Fruit fly (Drosophila melanogaster) whole organism, wandering third instar larva: Measurements from ENCODE around the gene CG5181.

Source experiments
- Abd-B ChIP-seq: fragments of >200 bp; optimal IDR thresholded peaks from 2 replicates; lab custom pipeline; 2017; ENCODE audit warnings: missing biosample characterization, missing genetic modification characterization
- CG32264 ChIP-seq: fragments of 200-800 bp; sonication (Bioruptor generic); optimal IDR thresholded peaks from 2 replicates; lab custom pipeline; 2016; ENCODE audit warnings: missing biosample characterization, missing genetic modification characterization
- CG9705 ChIP-seq: fragments of 200-800 bp; sonication (Bioruptor generic); optimal IDR thresholded peaks from 2 replicates; lab custom pipeline; 2018; ENCODE audit warnings: missing biosample characterization, mild to moderate bottlenecking, missing genetic modification characterization
- Dfd ChIP-seq: fragments of >200 bp; optimal IDR thresholded peaks from 2 replicates; lab custom pipeline; 2017; ENCODE audit warnings: missing biosample characterization, missing genetic modification characterization
- Dif ChIP-seq: fragments of 200-275, 200-300 bp; sonication (Bioruptor generic); optimal IDR thresholded peaks from 2 replicates; lab custom pipeline; 2018; ENCODE audit warnings: missing biosample characterization, missing genetic modification characterization; ENCODE audit not compliant: partially characterized antibody
- GATAd ChIP-seq: sonication (Bioruptor generic); optimal IDR thresholded peaks from 2 replicates; lab custom pipeline; 2016; ENCODE audit warnings: missing biosample characterization, missing genetic modification characterization
- HLH106 ChIP-seq: fragments of 200-800 bp; optimal IDR thresholded peaks from 3 replicates; lab custom pipeline; 2019; ENCODE audit warnings: missing biosample characterization, mild to moderate bottlenecking, missing genetic modification characterization, moderate library complexity
- Hr78 ChIP-seq: fragments of >200 bp; optimal IDR thresholded peaks from 2 replicates; lab custom pipeline; 2017; ENCODE audit warnings: missing biosample characterization, missing genetic modification characterization
- Hr83 ChIP-seq: fragments of 200-300 bp; sonication (Bioruptor generic); optimal IDR thresholded peaks from 2 replicates; lab custom pipeline; 2016; ENCODE audit warnings: missing biosample characterization, mild to moderate bottlenecking, missing genetic modification characterization, moderate library complexity; ENCODE audit not compliant: poor library complexity, severe bottlenecking
- Jra ChIP-seq: sonication (Bioruptor generic); optimal IDR thresholded peaks from 2 replicates; lab custom pipeline; 2016; ENCODE audit warnings: missing biosample characterization, missing genetic modification characterization
- Mio ChIP-seq: sonication (Bioruptor generic); optimal IDR thresholded peaks from 2 replicates; lab custom pipeline; 2016; ENCODE audit warnings: missing biosample characterization, missing genetic modification characterization
- OdsH ChIP-seq: fragments of 200-800 bp; sonication (Bioruptor generic); optimal IDR thresholded peaks from 2 replicates; lab custom pipeline; 2016; ENCODE audit warnings: missing biosample characterization, mild to moderate bottlenecking, missing genetic modification characterization
- Rel ChIP-seq, 2 experiments: fragments of 200-800 bp; sonication (Bioruptor generic) in 1 of 2; optimal IDR thresholded peaks; 2 replicates in 1 of 2; 3 replicates in 1 of 2; lab custom pipeline; 2016 to 2019; ENCODE audit warnings: mild to moderate bottlenecking in 2 of 2, missing biosample characterization in 2 of 2, missing genetic modification characterization in 2 of 2, moderate library complexity in 1 of 2
- Sp1 ChIP-seq: fragments of 200-800 bp; sonication (Bioruptor generic); optimal IDR thresholded peaks from 3 replicates; lab custom pipeline; 2019; ENCODE audit warnings: missing biosample characterization, mild to moderate bottlenecking, missing genetic modification characterization, moderate library complexity
- Vsx2 ChIP-seq: fragments of 200-300, 225-300 bp; sonication (Bioruptor generic); optimal IDR thresholded peaks from 2 replicates; lab custom pipeline; 2018; ENCODE audit warnings: missing biosample characterization, missing genetic modification characterization; ENCODE audit not compliant: partially characterized antibody
- br ChIP-seq: fragments of 200-800 bp; sonication (Bioruptor generic); optimal IDR thresholded peaks from 2 replicates; lab custom pipeline; 2016; ENCODE audit warnings: missing biosample characterization, missing genetic modification characterization
- brk ChIP-seq: fragments of 200-800 bp; sonication (Bioruptor generic); optimal IDR thresholded peaks from 2 replicates; lab custom pipeline; 2016; ENCODE audit warnings: missing biosample characterization, mild to moderate bottlenecking, missing genetic modification characterization
- dl ChIP-seq, 2 experiments: fragments of 175-275, 200-275 bp in 1 of 2; fragments of 200-275 bp in 1 of 2; sonication (Bioruptor generic); optimal IDR thresholded peaks; lab custom pipeline; 2018; ENCODE audit warnings: mild to moderate bottlenecking in 2 of 2, missing biosample characterization in 2 of 2, missing genetic modification characterization in 2 of 2, moderate library complexity in 2 of 2; ENCODE audit not compliant: partially characterized antibody in 2 of 2, insufficient read depth in 1 of 2
- dsf ChIP-seq: sonication (Bioruptor generic); optimal IDR thresholded peaks from 2 replicates; lab custom pipeline; 2016; ENCODE audit warnings: missing biosample characterization, missing genetic modification characterization, borderline replicate concordance
- ey ChIP-seq: fragments of 200-800 bp; sonication (Bioruptor generic); optimal IDR thresholded peaks from 2 replicates; lab custom pipeline; 2016; ENCODE audit warnings: missing biosample characterization, missing genetic modification characterization
- foxo ChIP-seq, 2 experiments: fragments of 200-800 bp; sonication (Bioruptor generic); optimal IDR thresholded peaks; 2 replicates in 1 of 2; 3 replicates in 1 of 2; lab custom pipeline; 2016 to 2017; ENCODE audit warnings: missing biosample characterization in 2 of 2, missing genetic modification characterization in 2 of 2
- fru ChIP-seq: fragments of 200-800 bp; sonication (Bioruptor generic); optimal IDR thresholded peaks from 3 replicates; lab custom pipeline; 2016; ENCODE audit warnings: missing biosample characterization, mild to moderate bottlenecking, missing genetic modification characterization
- h ChIP-seq: fragments of 200-800 bp; sonication (Bioruptor generic); optimal IDR thresholded peaks from 3 replicates; lab custom pipeline; 2016; ENCODE audit warnings: missing biosample characterization, mild to moderate bottlenecking, missing genetic modification characterization
- jim ChIP-seq: fragments of 175-275, 200-325 bp; sonication (Bioruptor generic); optimal IDR thresholded peaks from 2 replicates; lab custom pipeline; 2016; ENCODE audit warnings: missing biosample characterization, mild to moderate bottlenecking, missing genetic modification characterization
- lola ChIP-seq: fragments of >200 bp; optimal IDR thresholded peaks from 2 replicates; lab custom pipeline; 2017; ENCODE audit warnings: missing biosample characterization, missing genetic modification characterization
- pan ChIP-seq: fragments of >200 bp; optimal IDR thresholded peaks from 2 replicates; lab custom pipeline; 2017
- psq ChIP-seq: fragments of 200-800 bp; sonication (Bioruptor generic); optimal IDR thresholded peaks from 3 replicates; lab custom pipeline; 2017; ENCODE audit warnings: missing biosample characterization, mild to moderate bottlenecking, missing genetic modification characterization, moderate library complexity
- rgr ChIP-seq: fragments of 200-800 bp; sonication (Bioruptor generic); optimal IDR thresholded peaks from 3 replicates; lab custom pipeline; 2016; ENCODE audit warnings: missing biosample characterization, mild to moderate bottlenecking, missing genetic modification characterization
- sage ChIP-seq: fragments of 200-800 bp; sonication (Bioruptor generic); optimal IDR thresholded peaks from 2 replicates; lab custom pipeline; 2016; ENCODE audit warnings: missing biosample characterization, mild to moderate bottlenecking, missing genetic modification characterization
- sv ChIP-seq: fragments of 200-800 bp; sonication (Bioruptor generic); optimal IDR thresholded peaks from 3 replicates; lab custom pipeline; 2016; ENCODE audit warnings: missing biosample characterization, missing genetic modification characterization
- tai ChIP-seq: sonication (Bioruptor generic); optimal IDR thresholded peaks from 2 replicates; lab custom pipeline; 2016; ENCODE audit warnings: missing biosample characterization, missing genetic modification characterization
- usp ChIP-seq: fragments of >200 bp; optimal IDR thresholded peaks from 2 replicates; lab custom pipeline; 2017; ENCODE audit warnings: missing biosample characterization, missing genetic modification characterization

CG5181 gene

DNA sequence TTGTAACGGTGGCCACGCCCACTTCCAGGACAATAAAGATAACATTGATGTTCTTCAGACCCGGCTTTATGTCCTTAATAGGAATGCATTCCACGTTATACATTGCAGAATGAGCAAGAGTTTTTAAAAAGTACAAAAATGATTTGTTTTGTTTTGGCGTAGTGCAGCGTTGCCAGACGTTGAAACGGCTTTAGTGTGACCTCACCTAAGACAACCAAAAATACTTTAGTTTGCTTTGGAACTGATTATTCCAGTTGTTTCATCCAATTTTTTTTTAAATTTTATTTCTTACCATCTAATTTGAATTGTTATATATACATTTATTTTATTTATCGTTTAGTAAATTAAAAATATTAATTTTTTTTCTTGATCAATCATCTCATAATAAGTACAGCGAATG, at the start of gene CG5181:
CG5181 (minus strand) TSS at position 208 of the 400 bp plus-strand sequence.
- TF ChIP-seq dsf (GFP tag; lab: Kevin White, UChicago) (no peak), usp (GFP tag; lab: Kevin White, UChicago) (no peak), tai (GFP tag; lab: Kevin White, UChicago) (no peak), lola (GFP tag; lab: Kevin White, UChicago) (no peak), Mio (no peak), jim (GFP tag; lab: Kevin White, UChicago) (no peak), br (no peak), Dfd (GFP tag; lab: Kevin White, UChicago) (no peak), OdsH (GFP tag; lab: Kevin White, UChicago) (no peak), Jra (no peak), psq (GFP tag; lab: Kevin White, UChicago) (no peak), fru (GFP tag; lab: Kevin White, UChicago) (no peak), Rel (GFP tag; optimal IDR thresholded peaks at IDR 0.05; lab: Kevin White, UChicago) (no peak), Rel (tag; optimal IDR thresholded peaks at IDR 0.05; lab: Kevin White, UChicago) (no peak), Sp1 (GFP tag; lab: Kevin White, UChicago) (no peak), sv (GFP tag; lab: Kevin White, UChicago) (no peak)
- TF ChIP-seq, all 38 proteins: peak for 0

dm6 chr2L:7454112-7454511, 44.5 kb upstream of the CG5181 start, which contains the start of gene Gr28a:
Gene Gr28a (minus strand): TSS chr2L:7454212.
- TF ChIP-seq foxo (GFP tag; optimal IDR thresholded peaks at IDR 0.05; lab: Kevin White, UChicago) (no peak), sv (GFP tag; lab: Kevin White, UChicago) (no peak), Hr83 (GFP tag; lab: Kevin White, UChicago) (no peak), OdsH (GFP tag; lab: Kevin White, UChicago) (no peak), usp (GFP tag; lab: Kevin White, UChicago) (no peak), dl (GFP tag; optimal IDR thresholded peaks at IDR 0.05; lab: Kevin White, UChicago; ENCODE audit: insufficient read depth in 1 of 2, partially characterized antibody in 2 of 2) (no peak), dsf (GFP tag; lab: Kevin White, UChicago) (no peak), fru (GFP tag; lab: Kevin White, UChicago) (no peak), br (no peak), pan (no peak), HLH106 (no peak), h (GFP tag; lab: Kevin White, UChicago) (no peak), lola (GFP tag; lab: Kevin White, UChicago) (no peak), Jra (no peak), GATAd (GFP tag; lab: Kevin White, UChicago) (no peak), CG32264 (GFP tag; lab: Kevin White, UChicago) (no peak)
- TF ChIP-seq, all 38 proteins: peak for 0

dm6 chr2L:7452093-7452492, 42.5 kb upstream of the CG5181 start:
- TF ChIP-seq Sp1 (GFP tag; lab: Kevin White, UChicago) (no peak), Vsx2 (GFP tag; lab: Kevin White, UChicago) (peak; percentile 65), Dfd (GFP tag; lab: Kevin White, UChicago) (no peak), sv (GFP tag; lab: Kevin White, UChicago) (no peak), dl (GFP tag; optimal IDR thresholded peaks at IDR 0.05; lab: Kevin White, UChicago; ENCODE audit: insufficient read depth in 1 of 2, partially characterized antibody in 2 of 2) (peak; percentile 56 to 69), fru (GFP tag; lab: Kevin White, UChicago) (no peak), h (GFP tag; lab: Kevin White, UChicago) (no peak), OdsH (GFP tag; lab: Kevin White, UChicago) (no peak), Dif (GFP tag; lab: Kevin White, UChicago) (peak; percentile 77), Rel (GFP tag; optimal IDR thresholded peaks at IDR 0.05; lab: Kevin White, UChicago) (no peak), Rel (tag; optimal IDR thresholded peaks at IDR 0.05; lab: Kevin White, UChicago) (no peak), sage (GFP tag; lab: Kevin White, UChicago) (no peak), Hr83 (GFP tag; lab: Kevin White, UChicago) (no peak), rgr (GFP tag; lab: Kevin White, UChicago) (no peak)

dm6 chr2L:7450966-7451365, 41.4 kb upstream of the CG5181 start, which contains the start of gene santa-maria:
Gene santa-maria (minus strand): TSS chr2L:7451244.
- TF ChIP-seq rgr (GFP tag; lab: Kevin White, UChicago) (no peak), Vsx2 (GFP tag; lab: Kevin White, UChicago) (peak; percentile 46)

- TF ChIP-seq Abd-B (GFP tag; lab: Kevin White, UChicago) (no peak), Mio (no peak), jim (GFP tag; lab: Kevin White, UChicago) (no peak), br (no peak), pan (no peak), Hr83 (GFP tag; lab: Kevin White, UChicago) (no peak), HLH106 (no peak), GATAd (GFP tag; lab: Kevin White, UChicago) (no peak), ey (GFP tag; lab: Kevin White, UChicago) (no peak), tai (GFP tag; lab: Kevin White, UChicago) (no peak), Rel (GFP tag; optimal IDR thresholded peaks at IDR 0.05; lab: Kevin White, UChicago) (no peak), Rel (tag; optimal IDR thresholded peaks at IDR 0.05; lab: Kevin White, UChicago) (no peak), CG9705 (GFP tag; lab: Kevin White, UChicago) (no peak), Hr78 (GFP tag; lab: Kevin White, UChicago) (no peak), brk (GFP tag; lab: Kevin White, UChicago) (no peak)
Observed at dm6 chr2L:7448371-7448770, 38.8 kb upstream of the CG5181 start.
